Fruit fly (Drosophila melanogaster): Measurements from ENCODE around the gene CG15169.
A peak's percentile ranks its signal among the peaks of the same experiment; 100 is the strongest.

CG15169 gene

DNA sequence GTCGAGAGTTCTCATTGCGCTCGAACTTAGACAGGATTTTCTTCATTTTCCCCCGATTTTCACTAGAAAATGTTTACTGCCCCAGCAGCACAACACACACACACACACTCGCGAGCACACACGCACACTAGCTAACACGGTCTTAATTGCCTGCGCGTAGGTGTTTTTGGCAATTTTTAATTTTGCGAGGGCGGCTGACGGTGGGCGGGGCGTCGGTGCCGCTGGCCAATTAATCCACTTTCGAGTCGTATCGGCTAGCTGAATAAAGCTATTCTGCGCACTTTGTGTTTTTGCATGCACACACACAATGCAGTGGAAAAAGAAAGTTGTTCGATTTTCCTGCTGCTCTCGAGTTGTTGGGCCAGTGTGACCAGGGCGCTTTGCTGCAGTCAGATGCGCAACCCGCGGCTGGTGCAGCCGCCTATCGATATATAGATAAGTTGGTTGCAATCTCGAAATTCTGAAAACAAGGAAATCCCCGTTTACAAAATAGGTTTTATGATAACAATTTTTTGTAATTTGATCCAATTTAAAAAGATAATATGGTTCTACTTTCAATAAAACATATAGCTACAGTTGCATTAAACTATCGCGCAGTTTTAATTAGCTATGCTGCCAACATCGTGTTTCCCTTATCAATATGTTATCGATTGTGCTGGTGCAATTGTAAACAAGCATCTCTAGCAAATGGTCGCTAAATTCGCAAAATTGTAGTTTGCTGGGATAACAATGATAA is 22.3 kb upstream of the CG15169 start, which contains the start of the genes Nak and Tango6 (continued):
- TF ChIP-seq CG9215 (GFP tag; IDR thresholded peaks at IDR 0.05) (no peak), CG13624 (GFP tag; optimal IDR thresholded peaks at IDR 0.05) (peak; percentile 74), twi (tag; optimal IDR thresholded peaks at IDR 0.05) (peak; percentile 39), CG14441 (GFP tag; IDR thresholded peaks at IDR 0.05) (no peak), lbe (GFP tag; optimal IDR thresholded peaks at IDR 0.05) (peak; percentile 35), nerfin-2 (GFP tag; IDR thresholded peaks at IDR 0.05; ENCODE audit: partially characterized antibody) (no peak; the same call in none of the 2 replicates), CG34224 (GFP tag; IDR thresholded peaks at IDR 0.05; ENCODE audit: partially characterized antibody) (peak; percentile 96), CG4707 (GFP tag; optimal IDR thresholded peaks at IDR 0.05) (no peak), CG6272 (GFP tag; IDR thresholded peaks at IDR 0.05) (0 out of 2 replicates have a peak, but pooled peaks have one; percentile 21), sc (optimal IDR thresholded peaks at IDR 0.05) (no peak), sc (GFP tag; optimal IDR thresholded peaks at IDR 0.05) (no peak), exex (tag; optimal IDR thresholded peaks at IDR 0.05) (peak; percentile 9), repo (GFP tag; optimal IDR thresholded peaks at IDR 0.05) (no peak), CG7372 (GFP tag; IDR thresholded peaks at IDR 0.05) (no peak), grau (tag; optimal IDR thresholded peaks at IDR 0.05) (peak; percentile 51), vvl (GFP tag; IDR thresholded peaks at IDR 0.05) (0 out of 2 replicates have a peak, but pooled peaks have one; percentile 22), Awh (GFP tag; IDR thresholded peaks at IDR 0.05) (no peak), CoRest (tag; optimal IDR thresholded peaks at IDR 0.05) (peak; percentile 65), CG4617 (GFP tag; optimal IDR thresholded peaks at IDR 0.05; ENCODE audit: borderline replicate concordance) (peak; percentile 77), bsh (GFP tag; optimal IDR thresholded peaks at IDR 0.05) (no peak), tin (GFP tag; optimal IDR thresholded peaks at IDR 0.05) (peak; percentile 27), Aef1 (GFP tag; IDR thresholded peaks at IDR 0.05) (no peak), CG30431 (GFP tag; optimal IDR thresholded peaks at IDR 0.05) (no peak), jing (GFP tag; optimal IDR thresholded peaks at IDR 0.05) (no peak), Sry-δ (GFP tag; optimal IDR thresholded peaks at IDR 0.05) (peak; percentile 96), Bgb (GFP tag; IDR thresholded peaks at IDR 0.05; ENCODE audit: partially characterized antibody) (peak; percentile 87), CG7963 (GFP tag; IDR thresholded peaks at IDR 0.05; ENCODE audit: partially characterized antibody) (peak; percentile 76), lola (GFP tag; optimal IDR thresholded peaks at IDR 0.05) (peak in 1 of 3 experiments; percentile 50), Camta (GFP tag; optimal IDR thresholded peaks at IDR 0.05) (peak; percentile 40), YL-1 (GFP tag; optimal IDR thresholded peaks at IDR 0.05) (peak; percentile 45), CG1792 (GFP tag; optimal IDR thresholded peaks at IDR 0.05) (peak; percentile 41), pum (GFP tag; optimal IDR thresholded peaks at IDR 0.05) (no peak), CG33557 (GFP tag; optimal IDR thresholded peaks at IDR 0.05) (peak; percentile 37), CG15073 (GFP tag; optimal IDR thresholded peaks at IDR 0.05) (no peak), otp (GFP tag; IDR thresholded peaks at IDR 0.05) (no peak), Hsf (GFP tag; optimal IDR thresholded peaks at IDR 0.05) (peak; percentile 10), usp (GFP tag; optimal IDR thresholded peaks at IDR 0.05) (no peak), tup (GFP tag; optimal IDR thresholded peaks at IDR 0.05) (no peak), nerfin-1 (tag; optimal IDR thresholded peaks at IDR 0.05) (peak; percentile 4), Meics (GFP tag; optimal IDR thresholded peaks at IDR 0.05) (no peak), Atf6 (GFP tag; IDR thresholded peaks at IDR 0.05) (no peak), eyg (GFP tag; optimal IDR thresholded peaks at IDR 0.05) (no peak), CG2202 (tag; optimal IDR thresholded peaks at IDR 0.05) (no peak), CG9876 (GFP tag; optimal IDR thresholded peaks at IDR 0.05) (peak; percentile 3), cato (GFP tag; optimal IDR thresholded peaks at IDR 0.05; ENCODE audit: borderline replicate concordance) (no peak), slou (GFP tag; optimal IDR thresholded peaks at IDR 0.05) (no peak), ap (GFP tag; IDR thresholded peaks at IDR 0.05) (no peak), CG6175 (GFP tag; IDR thresholded peaks at IDR 0.05) (no peak), CG9797 (GFP tag; optimal IDR thresholded peaks at IDR 0.05) (peak; percentile 92), CG1647 (GFP tag; optimal IDR thresholded peaks at IDR 0.05) (peak; percentile 11)

Measured in whole organism, embryonic.